Fruit fly (Drosophila melanogaster) Kc167 (cell line): ENCODE measurements around the gene CG6418.

Experiments
- Myc ChIP-seq: fragments of >200 bp; optimal IDR thresholded peaks from 2 replicates; lab custom pipeline; 2017; ENCODE audit warnings: missing external identifiers
- Sin3A ChIP-seq: fragments of >200 bp; optimal IDR thresholded peaks from 2 replicates; lab custom pipeline; 2018; ENCODE audit warnings: missing external identifiers
- h ChIP-seq: fragments of >200 bp; optimal IDR thresholded peaks from 3 replicates; lab custom pipeline; 2018; ENCODE audit warnings: missing external identifiers
- insv ChIP-seq: fragments of >200 bp; optimal IDR thresholded peaks from 3 replicates; lab custom pipeline; 2018; ENCODE audit warnings: missing external identifiers
- psq ChIP-seq: fragments of >200 bp; optimal IDR thresholded peaks from 2 replicates; lab custom pipeline; 2017; ENCODE audit warnings: missing external identifiers
- ttk ChIP-seq: sonication (Bioruptor generic); optimal IDR thresholded peaks from 2 replicates; lab custom pipeline; 2017; ENCODE audit warnings: missing external identifiers

- no peak for TF ChIP-seq Sin3A
- no peak for TF ChIP-seq insv (lab: Kevin White, UChicago)
- TF ChIP-seq psq (lab: Kevin White, UChicago): no peak
- no peak for TF ChIP-seq h (lab: Kevin White, UChicago)
- no peak for TF ChIP-seq Myc (lab: Kevin White, UChicago)
- no peak for TF ChIP-seq ttk (lab: Kevin White, UChicago)
These were observed 10.3 kb upstream of the CG6418 start for dm6 chr3L:10889000-10889691.
